Worm (Caenorhabditis elegans) whole organism, young adult: ENCODE measurements around the gene twk-4.

Experiments used
- B0035.1 ChIP-seq: sonication (generic microtip); optimal IDR thresholded peaks from 2 replicates; lab custom pipeline; 2016; ENCODE audit warnings: missing genetic modification characterization, mild to moderate bottlenecking, missing compliant biosample characterization, missing genotype, missing genetic modification reagents
- F39B2.1 ChIP-seq: fragments of 200-800 bp; sonication (Bioruptor generic); IDR thresholded peaks from 2 replicates; pipeline ENCODE4 v1.3.6; 2022; ENCODE audit warnings: missing genetic modification reagents, missing genetic modification characterization, missing compliant biosample characterization
- Y53G8AR.9 ChIP-seq: fragments of 200-800 bp; sonication (Bioruptor generic); conservative IDR thresholded peaks from 2 replicates; pipeline ENCODE4 v1.3.6; 2022; ENCODE audit warnings: missing genetic modification reagents, missing genetic modification characterization, missing compliant biosample characterization
- him-1 ChIP-seq: sonication (generic microtip); optimal IDR thresholded peaks from 2 replicates; lab custom pipeline; 2016; ENCODE audit warnings: missing genotype, missing genetic modification reagents, missing genetic modification characterization, missing compliant biosample characterization
- pbrm-1 ChIP-seq: fragments of 200-800 bp; sonication (Bioruptor generic); IDR thresholded peaks from 2 replicates; pipeline ENCODE4 v1.3.6; 2022; ENCODE audit warnings: missing genetic modification reagents, missing genetic modification characterization, missing compliant biosample characterization
- rpc-1 ChIP-seq, 2 experiments: fragments of 150-350 bp in 1 of 2; sonication (generic microtip) in 1 of 2; optimal IDR thresholded peaks; 2 replicates each; lab custom pipeline; 2014 to 2018; ENCODE audit warnings: missing biosample characterization in 1 of 2, missing genetic modification characterization in 1 of 2, missing genetic modification reagents in 1 of 2, missing genotype in 1 of 2
- snpc-4 ChIP-seq, 5 experiments: fragments of 150-350 bp in 1 of 5; sonication (generic microtip) in 4 of 5; optimal IDR thresholded peaks; 2 replicates each; lab custom pipeline; 2014 to 2018; ENCODE audit warnings: missing genetic modification characterization in 5 of 5, missing biosample characterization in 3 of 5, antibody characterized with exemption in 2 of 5, mild to moderate bottlenecking in 2 of 5, missing compliant biosample characterization in 2 of 5, missing genotype in 2 of 5, moderate library complexity in 2 of 5, missing genetic modification reagents in 1 of 5
- unc-62 ChIP-seq: fragments of 150-350 bp; optimal IDR thresholded peaks from 2 replicates; lab custom pipeline; 2014; ENCODE audit warnings: missing biosample characterization, missing genetic modification reagents, missing genetic modification characterization
- ztf-26 ChIP-seq: sonication (generic microtip); optimal IDR thresholded peaks from 2 replicates; lab custom pipeline; 2017; ENCODE audit warnings: missing genetic modification characterization, missing compliant biosample characterization

DNA sequence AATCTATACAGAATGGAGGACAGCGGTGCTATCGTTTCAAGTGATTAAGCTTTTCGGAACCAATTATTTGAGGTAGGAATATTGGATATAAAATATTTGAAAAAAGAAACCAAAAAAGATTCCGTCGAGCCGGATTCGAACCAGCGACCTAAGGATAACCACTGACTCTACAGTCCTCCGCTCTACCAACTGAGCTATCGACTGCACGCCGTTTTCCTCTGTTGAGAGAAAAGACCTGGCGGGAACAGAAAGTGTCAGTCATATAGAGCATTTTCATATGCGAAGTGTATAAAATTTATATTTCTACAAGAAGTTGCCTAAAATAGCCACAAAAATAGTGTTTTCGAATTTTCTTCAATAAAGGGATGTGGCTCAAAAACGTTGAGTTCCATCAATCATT lies 17.6 kb upstream of the twk-4 start:
- TF ChIP-seq rpc-1 (optimal IDR thresholded peaks at IDR 0.05; lab: Kevin White, UChicago) = peak; percentile 65
- peak; percentile 81 for TF ChIP-seq rpc-1 (tag; optimal IDR thresholded peaks at IDR 0.05; lab: Kevin White, UChicago)
- peak; percentile 81 for TF ChIP-seq him-1 (tag; lab: Kevin White, UChicago)
- no peak for TF ChIP-seq F39B2.1 (GFP tag; lab: Robert Waterston, UW)
- TF ChIP-seq pbrm-1 (GFP tag; lab: Robert Waterston, UW) = 0 out of 2 replicates have a peak, but pooled peaks have one; percentile 35
- no peak for TF ChIP-seq unc-62 (GFP tag; lab: Kevin White, UChicago)
- TF ChIP-seq snpc-4 (GFP tag; optimal IDR thresholded peaks at IDR 0.05; lab: Kevin White, UChicago) = peak; percentile 90
- TF ChIP-seq snpc-4 (tag; optimal IDR thresholded peaks at IDR 0.05; lab: Kevin White, UChicago) = peak; percentile 95 to 97 (median 96)
- no peak for TF ChIP-seq Y53G8AR.9 (GFP tag; lab: Robert Waterston, UW)
- no peak for TF ChIP-seq B0035.1
- no peak for TF ChIP-seq ztf-26 (tag; lab: Kevin White, UChicago)
